Worm (Caenorhabditis elegans) whole organism, late embryonic: Measurements from ENCODE around the gene cdc-48.2.

ENCODE experiments used
- C38D4.7 ChIP-seq: fragments of 200-800 bp; sonication (Bioruptor generic); optimal IDR thresholded peaks from 2 replicates; lab custom pipeline; 2018; ENCODE audit warnings: mild to moderate bottlenecking, missing genetic modification characterization, moderate library complexity, missing compliant biosample characterization
- F13H6.1 ChIP-seq: sonication (generic microtip); optimal IDR thresholded peaks from 2 replicates; lab custom pipeline; 2016; ENCODE audit warnings: missing genetic modification characterization, missing compliant biosample characterization
- K02D7.2 ChIP-seq: sonication (generic microtip); optimal IDR thresholded peaks from 2 replicates; lab custom pipeline; 2017; ENCODE audit warnings: mild to moderate bottlenecking, missing genetic modification characterization, missing compliant biosample characterization
- K09A11.1 ChIP-seq: sonication (generic microtip); optimal IDR thresholded peaks from 2 replicates; lab custom pipeline; 2017; ENCODE audit warnings: antibody characterized with exemption, mild to moderate bottlenecking, missing genetic modification characterization, missing compliant biosample characterization; ENCODE audit not compliant: insufficient read depth
- T23F11.4 ChIP-seq: fragments of 200-800 bp; sonication (Bioruptor generic); optimal IDR thresholded peaks from 2 replicates; lab custom pipeline; 2018; ENCODE audit warnings: mild to moderate bottlenecking, missing genetic modification characterization, missing compliant biosample characterization
- Y22D7AL.16 ChIP-seq: sonication (generic microtip); optimal IDR thresholded peaks from 2 replicates; lab custom pipeline; 2016; ENCODE audit warnings: missing genetic modification characterization, missing compliant biosample characterization
- ahr-1 ChIP-seq: sonication (generic microtip); optimal IDR thresholded peaks from 2 replicates; lab custom pipeline; 2016; ENCODE audit warnings: missing genetic modification characterization, missing compliant biosample characterization
- ama-1 ChIP-seq: fragments of 150-350 bp; optimal IDR thresholded peaks from 2 replicates; lab custom pipeline; 2014
- ceh-14 ChIP-seq: sonication (generic microtip); optimal IDR thresholded peaks from 2 replicates; lab custom pipeline; 2016; ENCODE audit warnings: missing genotype, missing genetic modification characterization, missing compliant biosample characterization
- ceh-18 ChIP-seq: sonication (generic microtip); optimal IDR thresholded peaks from 2 replicates; lab custom pipeline; 2016; ENCODE audit warnings: missing genetic modification characterization, missing compliant biosample characterization
- ceh-19 ChIP-seq: fragments of 200-800 bp; sonication (Bioruptor generic); optimal IDR thresholded peaks from 2 replicates; lab custom pipeline; 2018; ENCODE audit warnings: mild to moderate bottlenecking, missing genetic modification characterization, missing compliant biosample characterization
- ceh-22 ChIP-seq: sonication (generic microtip); optimal IDR thresholded peaks from 2 replicates; lab custom pipeline; 2017; ENCODE audit warnings: missing biosample characterization, missing genetic modification characterization
- ceh-30 ChIP-seq: fragments of 150-350 bp; optimal IDR thresholded peaks from 2 replicates; lab custom pipeline; 2014; ENCODE audit warnings: missing biosample characterization, missing genetic modification characterization
- ceh-31 ChIP-seq: sonication (generic microtip); optimal IDR thresholded peaks from 2 replicates; lab custom pipeline; 2016; ENCODE audit warnings: missing genetic modification characterization, missing compliant biosample characterization
- ceh-48 ChIP-seq: sonication (generic microtip); optimal IDR thresholded peaks from 2 replicates; lab custom pipeline; 2016; ENCODE audit warnings: missing genetic modification characterization, inconsistent platforms, missing compliant biosample characterization
- che-1 ChIP-seq: sonication (generic microtip); optimal IDR thresholded peaks from 2 replicates; lab custom pipeline; 2016; ENCODE audit warnings: mild to moderate bottlenecking, missing genetic modification characterization, missing compliant biosample characterization
- dve-1 ChIP-seq: sonication (generic microtip); optimal IDR thresholded peaks from 2 replicates; lab custom pipeline; 2017; ENCODE audit warnings: antibody characterized with exemption, mild to moderate bottlenecking, missing genetic modification characterization, missing compliant biosample characterization
- elt-2 ChIP-seq: sonication (generic microtip); optimal IDR thresholded peaks from 2 replicates; lab custom pipeline; 2016; ENCODE audit warnings: missing genetic modification reagents, missing genetic modification characterization, missing compliant biosample characterization
- ets-4 ChIP-seq: sonication (generic microtip); optimal IDR thresholded peaks from 2 replicates; lab custom pipeline; 2016; ENCODE audit warnings: missing genetic modification characterization, missing compliant biosample characterization
- eyg-1 ChIP-seq: sonication (generic microtip); optimal IDR thresholded peaks from 2 replicates; lab custom pipeline; 2016; ENCODE audit warnings: missing genotype, missing genetic modification characterization, missing compliant biosample characterization
- fax-1 ChIP-seq: sonication (generic microtip); optimal IDR thresholded peaks from 2 replicates; lab custom pipeline; 2016; ENCODE audit warnings: missing genotype, missing genetic modification characterization, missing compliant biosample characterization
- gmeb-2 ChIP-seq: sonication (generic microtip); optimal IDR thresholded peaks from 2 replicates; lab custom pipeline; 2016; ENCODE audit warnings: missing genetic modification characterization, inconsistent platforms, missing compliant biosample characterization
- hlh-15 ChIP-seq: sonication (generic microtip); optimal IDR thresholded peaks from 2 replicates; lab custom pipeline; 2016; ENCODE audit warnings: missing genetic modification characterization, missing compliant biosample characterization
- hlh-30 ChIP-seq: sonication (generic microtip); optimal IDR thresholded peaks from 2 replicates; lab custom pipeline; 2017; ENCODE audit warnings: antibody characterized with exemption, missing genetic modification characterization, missing compliant biosample characterization; ENCODE audit not compliant: insufficient read depth
- hlh-6 ChIP-seq: sonication (generic microtip); optimal IDR thresholded peaks from 2 replicates; lab custom pipeline; 2016; ENCODE audit warnings: missing genotype, missing genetic modification characterization, missing compliant biosample characterization
- hlh-8 ChIP-seq: sonication (generic microtip); optimal IDR thresholded peaks from 2 replicates; lab custom pipeline; 2016; ENCODE audit warnings: missing genotype, missing genetic modification characterization, missing compliant biosample characterization
- lim-6 ChIP-seq: sonication (generic microtip); optimal IDR thresholded peaks from 2 replicates; lab custom pipeline; 2016; ENCODE audit warnings: missing genetic modification characterization, missing compliant biosample characterization
- madf-2 ChIP-seq: sonication (generic microtip); optimal IDR thresholded peaks from 2 replicates; lab custom pipeline; 2017; ENCODE audit warnings: missing genetic modification characterization, missing compliant biosample characterization
- mec-3 ChIP-seq: sonication (generic microtip); optimal IDR thresholded peaks from 2 replicates; lab custom pipeline; 2016; ENCODE audit warnings: borderline replicate concordance, missing genetic modification characterization, missing compliant biosample characterization
- nfya-1 ChIP-seq: sonication (generic microtip); optimal IDR thresholded peaks from 2 replicates; lab custom pipeline; 2017; ENCODE audit warnings: missing genetic modification characterization, mild to moderate bottlenecking, missing compliant biosample characterization, antibody characterized with exemption, moderate library complexity
- npax-4 ChIP-seq: sonication (generic microtip); optimal IDR thresholded peaks from 2 replicates; lab custom pipeline; 2016; ENCODE audit warnings: missing genetic modification characterization, missing compliant biosample characterization
- pag-3 ChIP-seq: sonication (generic microtip); optimal IDR thresholded peaks from 2 replicates; lab custom pipeline; 2016; ENCODE audit warnings: missing compliant biosample characterization, missing genetic modification characterization, borderline replicate concordance
- pat-9 ChIP-seq: fragments of 200-800 bp; sonication (Bioruptor generic); optimal IDR thresholded peaks from 2 replicates; lab custom pipeline; 2018; ENCODE audit warnings: mild to moderate bottlenecking, missing genetic modification characterization, moderate library complexity, missing compliant biosample characterization
- pax-1 ChIP-seq: fragments of 150-350 bp; optimal IDR thresholded peaks from 2 replicates; lab custom pipeline; 2014; ENCODE audit warnings: missing biosample characterization, missing genetic modification characterization
- pha-2 ChIP-seq: sonication (generic microtip); optimal IDR thresholded peaks from 2 replicates; lab custom pipeline; 2017; ENCODE audit warnings: mild to moderate bottlenecking, missing genetic modification characterization, missing compliant biosample characterization
- pros-1 ChIP-seq: fragments of 150-350 bp; optimal IDR thresholded peaks from 2 replicates; lab custom pipeline; 2014; ENCODE audit warnings: missing biosample characterization, missing genetic modification reagents, missing genetic modification characterization
- ref-2 ChIP-seq: sonication (generic microtip); optimal IDR thresholded peaks from 2 replicates; lab custom pipeline; 2016; ENCODE audit warnings: missing genetic modification characterization, missing compliant biosample characterization
- rnt-1 ChIP-seq: sonication (generic microtip); optimal IDR thresholded peaks from 2 replicates; lab custom pipeline; 2016; ENCODE audit warnings: missing genetic modification characterization, missing compliant biosample characterization
- sdc-2 ChIP-seq: sonication (generic microtip); optimal IDR thresholded peaks from 2 replicates; lab custom pipeline; 2016; ENCODE audit warnings: missing genotype, missing genetic modification characterization, missing compliant biosample characterization
- sox-2 ChIP-seq: fragments of 200-800 bp; sonication (Bioruptor generic); IDR thresholded peaks from 2 replicates; pipeline ENCODE4 v1.3.6; 2022; ENCODE audit warnings: missing genetic modification reagents, missing genetic modification characterization, missing compliant biosample characterization
- sox-4 ChIP-seq: sonication (generic microtip); optimal IDR thresholded peaks from 2 replicates; lab custom pipeline; 2017; ENCODE audit warnings: mild to moderate bottlenecking, missing genetic modification characterization, inconsistent platforms, missing compliant biosample characterization
- syd-9 ChIP-seq: sonication (generic microtip); optimal IDR thresholded peaks from 2 replicates; lab custom pipeline; 2016; ENCODE audit warnings: mild to moderate bottlenecking, missing genetic modification characterization, moderate library complexity, missing compliant biosample characterization
- tbx-2 ChIP-seq: sonication (generic microtip); optimal IDR thresholded peaks from 2 replicates; lab custom pipeline; 2016; ENCODE audit warnings: missing genetic modification characterization, missing compliant biosample characterization
- tbx-7 ChIP-seq: sonication (generic microtip); optimal IDR thresholded peaks from 2 replicates; lab custom pipeline; 2016; ENCODE audit warnings: missing genotype, missing genetic modification characterization, missing compliant biosample characterization
- unc-42 ChIP-seq: sonication (generic microtip); optimal IDR thresholded peaks from 2 replicates; lab custom pipeline; 2016; ENCODE audit warnings: missing genotype, missing genetic modification characterization, missing compliant biosample characterization
- unc-55 ChIP-seq: sonication (generic microtip); optimal IDR thresholded peaks from 2 replicates; lab custom pipeline; 2017; ENCODE audit warnings: missing biosample characterization, missing genetic modification reagents, missing genetic modification characterization
- unc-86 ChIP-seq: sonication (generic microtip); optimal IDR thresholded peaks from 2 replicates; lab custom pipeline; 2016; ENCODE audit warnings: missing genetic modification characterization, missing compliant biosample characterization
- ztf-16 ChIP-seq: sonication (generic microtip); optimal IDR thresholded peaks from 2 replicates; lab custom pipeline; 2017; ENCODE audit warnings: missing genetic modification characterization, missing compliant biosample characterization

Gene cdc-48.2

ce11 chrII:8180281-8180680 is 42.0 kb downstream of the cdc-48.2 start, which contains the start of gene T05C12.4:
Gene T05C12.4, minus strand, starts transcription at chrII:8180381.
- no peak for TF ChIP-seq ceh-19 (GFP tag; lab: Kevin White, UChicago)
- no peak for TF ChIP-seq gmeb-2 (tag; lab: Kevin White, UChicago)
- no peak for TF ChIP-seq K09A11.1
- no peak for TF ChIP-seq pha-2
- no peak for TF ChIP-seq syd-9 (tag; lab: Kevin White, UChicago)
- TF ChIP-seq ceh-31 (tag; lab: Kevin White, UChicago): no peak
- TF ChIP-seq madf-2 (tag; lab: Kevin White, UChicago): no peak
- no peak for TF ChIP-seq F13H6.1
- TF ChIP-seq ceh-18: no peak
- TF ChIP-seq hlh-6 (tag; lab: Kevin White, UChicago): no peak
- no peak for TF ChIP-seq unc-55
- no peak for TF ChIP-seq pax-1
- no peak for TF ChIP-seq unc-86
- no peak for TF ChIP-seq dve-1 (tag; lab: Kevin White, UChicago)
- no peak for TF ChIP-seq pat-9 (tag; lab: Kevin White, UChicago)
- no peak for TF ChIP-seq npax-4

DNA sequence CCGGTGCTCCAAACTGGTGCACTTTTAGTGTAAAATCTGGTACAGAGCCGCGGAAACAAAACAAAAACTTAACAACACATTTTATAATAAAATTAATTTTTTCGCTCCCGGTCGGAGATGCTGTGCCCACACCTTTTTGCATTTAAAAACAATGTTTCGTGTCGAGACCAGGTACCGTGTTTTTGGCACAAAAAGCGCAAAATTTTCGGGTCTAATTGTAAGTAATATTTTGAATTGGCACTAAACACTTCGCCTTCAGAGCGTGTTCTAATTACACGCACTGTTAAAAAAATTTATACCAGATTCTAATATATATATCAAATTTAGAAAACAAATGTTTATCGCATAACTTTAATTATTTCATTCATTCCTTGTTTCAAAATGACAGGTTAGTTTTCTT is 43.1 kb downstream of the cdc-48.2 start, which contains the start of gene dylt-3:
Gene dylt-3 (plus strand): TSS at position 301 of the 400 bp plus-strand sequence.
- no peak for TF ChIP-seq ztf-16 (tag; lab: Kevin White, UChicago)
- no peak for TF ChIP-seq sox-4 (tag; lab: Kevin White, UChicago)
- no peak for TF ChIP-seq hlh-6 (tag; lab: Kevin White, UChicago)
- TF ChIP-seq ceh-22 (tag; lab: Kevin White, UChicago): no peak
- TF ChIP-seq pros-1 (tag; lab: Kevin White, UChicago): no peak
- no peak for TF ChIP-seq ceh-19 (GFP tag; lab: Kevin White, UChicago)
- no peak for TF ChIP-seq che-1
- no peak for TF ChIP-seq ref-2 (tag; lab: Kevin White, UChicago)
- TF ChIP-seq hlh-8 (tag; lab: Kevin White, UChicago): no peak
- no peak for TF ChIP-seq mec-3 (tag; lab: Kevin White, UChicago)
- no peak for TF ChIP-seq sox-2 (GFP tag; lab: Robert Waterston, UW)
- TF ChIP-seq ceh-48 (tag; lab: Kevin White, UChicago): no peak
- TF ChIP-seq madf-2 (tag; lab: Kevin White, UChicago): no peak
- no peak for TF ChIP-seq nfya-1 (tag; lab: Kevin White, UChicago)
- no peak for TF ChIP-seq ceh-18
- no peak for TF ChIP-seq Y22D7AL.16 (tag; lab: Kevin White, UChicago)
- no peak for TF ChIP-seq sdc-2 (tag; lab: Kevin White, UChicago)
- TF ChIP-seq ahr-1: no peak

ce11 chrII:8185016-8185493 is 46.8 kb downstream of the cdc-48.2 start, which contains the start of the genes mig-5 and cct-1:
Gene mig-5, minus strand, starts transcription at chrII:8185023.
Gene cct-1, plus strand, starts transcription at chrII:8185443.
- TF ChIP-seq syd-9 (tag; lab: Kevin White, UChicago) (no peak), ceh-31 (tag; lab: Kevin White, UChicago) (peak; percentile 68), rnt-1 (peak; percentile 69), tbx-2 (tag; lab: Kevin White, UChicago) (peak; percentile 69), ets-4 (peak; percentile 12), unc-42 (tag; lab: Kevin White, UChicago) (peak; percentile 84), ceh-30 (tag; lab: Kevin White, UChicago) (no peak), nfya-1 (tag; lab: Kevin White, UChicago) (peak; percentile 94), unc-55 (peak; percentile 86), pax-1 (peak; percentile 82), ceh-14 (tag; lab: Kevin White, UChicago) (peak; percentile 80), Y22D7AL.16 (tag; lab: Kevin White, UChicago) (peak; percentile 28), lim-6 (tag; lab: Kevin White, UChicago) (no peak), hlh-30 (tag; lab: Kevin White, UChicago) (peak; percentile 2), ama-1 (lab: Kevin White, UChicago) (no peak), ceh-18 (peak; percentile 92), T23F11.4 (no peak), hlh-15 (no peak), ref-2 (tag; lab: Kevin White, UChicago) (peak; percentile 70), pag-3 (tag; lab: Kevin White, UChicago) (no peak), tbx-7 (no peak), eyg-1 (tag; lab: Kevin White, UChicago) (no peak), mec-3 (tag; lab: Kevin White, UChicago) (no peak), K02D7.2 (tag; lab: Kevin White, UChicago) (no peak), elt-2 (tag; lab: Kevin White, UChicago) (peak; percentile 59), sox-4 (tag; lab: Kevin White, UChicago) (no peak), fax-1 (tag; lab: Kevin White, UChicago) (peak; percentile 31), dve-1 (tag; lab: Kevin White, UChicago) (peak; percentile 33), ceh-19 (GFP tag; lab: Kevin White, UChicago) (peak; percentile 35), madf-2 (tag; lab: Kevin White, UChicago) (no peak), C38D4.7 (GFP tag; lab: Kevin White, UChicago) (no peak)
